Fruit fly (Drosophila melanogaster) Kc167 (cell line): Measurements from ENCODE around the gene CG9784.

Experiments used
- Myc ChIP-seq: fragments of >200 bp; optimal IDR thresholded peaks from 2 replicates; lab custom pipeline; 2017; ENCODE audit warnings: missing external identifiers
- Sin3A ChIP-seq: fragments of >200 bp; optimal IDR thresholded peaks from 2 replicates; lab custom pipeline; 2018; ENCODE audit warnings: missing external identifiers
- h ChIP-seq: fragments of >200 bp; optimal IDR thresholded peaks from 3 replicates; lab custom pipeline; 2018; ENCODE audit warnings: missing external identifiers
- insv ChIP-seq: fragments of >200 bp; optimal IDR thresholded peaks from 3 replicates; lab custom pipeline; 2018; ENCODE audit warnings: missing external identifiers
- psq ChIP-seq: fragments of >200 bp; optimal IDR thresholded peaks from 2 replicates; lab custom pipeline; 2017; ENCODE audit warnings: missing external identifiers
- ttk ChIP-seq: sonication (Bioruptor generic); optimal IDR thresholded peaks from 2 replicates; lab custom pipeline; 2017; ENCODE audit warnings: missing external identifiers

DNA sequence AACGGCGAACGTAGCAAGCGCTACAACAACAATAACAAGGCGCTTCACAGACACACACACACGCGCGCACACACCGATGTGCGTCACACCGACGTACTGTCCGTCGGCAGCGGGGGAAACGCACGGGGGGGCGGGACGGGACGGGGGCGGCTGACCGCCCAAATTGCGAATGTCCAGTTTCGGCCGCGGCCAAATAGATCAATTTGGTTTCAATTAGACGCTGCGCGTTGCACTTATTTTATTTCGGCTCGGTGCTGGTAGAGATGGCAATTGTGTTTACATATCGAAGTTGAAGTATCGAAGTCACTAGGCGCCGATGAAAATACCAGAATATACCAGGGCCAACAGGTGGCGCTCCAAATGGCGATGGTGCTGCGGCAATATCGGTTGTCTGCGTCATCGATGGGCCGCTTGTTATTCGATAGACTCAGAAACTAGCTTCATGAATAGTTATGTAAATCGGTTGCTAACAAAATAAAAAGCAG is 38.1 kb upstream of the CG9784 start, which contains the start of gene Rok:
- no peak for TF ChIP-seq psq (lab: Kevin White, UChicago)
- TF ChIP-seq Sin3A (lab: Kevin White, UChicago) = no peak
- TF ChIP-seq h (lab: Kevin White, UChicago) = no peak
- TF ChIP-seq ttk (lab: Kevin White, UChicago) = no peak
- TF ChIP-seq insv = no peak
- TF ChIP-seq Myc (lab: Kevin White, UChicago) = no peak
